Worm (Caenorhabditis elegans): ENCODE measurements around the gene rnf-113.

DNA sequence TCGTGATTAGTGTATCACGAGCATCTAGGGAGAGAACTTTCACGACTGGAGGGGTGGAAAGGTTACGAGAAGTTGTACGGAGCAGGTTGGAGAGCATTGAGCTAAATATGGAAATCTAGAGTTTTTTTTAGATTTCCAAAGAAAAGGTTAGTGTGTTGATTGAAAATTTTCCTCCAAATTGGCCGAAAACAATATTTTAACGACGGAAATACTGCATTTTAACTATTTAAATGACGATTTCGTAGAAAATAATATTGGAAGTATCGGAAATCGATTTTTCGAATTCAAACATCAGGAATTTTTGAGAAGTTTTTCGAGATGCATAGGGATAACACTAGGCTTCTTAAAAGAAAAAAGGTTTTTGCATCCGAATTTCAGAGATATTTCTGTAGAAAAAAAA lies 982 bp upstream of the rnf-113 start, which contains the start of gene K01G5.10:
- no peak for TF ChIP-seq W03F9.2 (tag; optimal IDR thresholded peaks at IDR 0.05)
- no peak for TF ChIP-seq dao-5 (tag; optimal IDR thresholded peaks at IDR 0.05)
- TF ChIP-seq him-1 (tag; optimal IDR thresholded peaks at IDR 0.05) = no peak
